Fruit fly (Drosophila melanogaster): ENCODE results near the gene kuz.

kuz gene

dm6 chr2L:13548786-13549780 lies 856 bp upstream of the kuz start, which contains the start of gene B4 (continued):
- peak; percentile 42 for TF ChIP-seq Dad (GFP tag; optimal IDR thresholded peaks at IDR 0.05)
- TF ChIP-seq tup (GFP tag; optimal IDR thresholded peaks at IDR 0.05) = peak; percentile 51
- TF ChIP-seq lbe (GFP tag; optimal IDR thresholded peaks at IDR 0.05) = peak; percentile 45
- no peak for TF ChIP-seq CG2712 (tag; optimal IDR thresholded peaks at IDR 0.05)
- no peak for TF ChIP-seq GATAe (GFP tag; conservative IDR thresholded peaks at IDR 0.05)
- TF ChIP-seq lilli (GFP tag; optimal IDR thresholded peaks at IDR 0.05) = peak; percentile 6
- peak; percentile 91 for TF ChIP-seq CG14710 (tag; optimal IDR thresholded peaks at IDR 0.05)
- peak; percentile 44 for TF ChIP-seq repo (GFP tag; optimal IDR thresholded peaks at IDR 0.05)
- TF ChIP-seq zfh2 (GFP tag; optimal IDR thresholded peaks at IDR 0.05) = peak; percentile 1
- TF ChIP-seq CG10654 (GFP tag; optimal IDR thresholded peaks at IDR 0.05) = no peak
- TF ChIP-seq jing (GFP tag; optimal IDR thresholded peaks at IDR 0.05) = no peak
- TF ChIP-seq CG32767 (GFP tag; IDR thresholded peaks at IDR 0.05) = no peak; the same call in 1 of the 2 replicates
- peak; percentile 72; the same call in 2 of the 3 replicates for TF ChIP-seq CG2199 (GFP tag; IDR thresholded peaks at IDR 0.05)
- TF ChIP-seq HLH3B (GFP tag; IDR thresholded peaks at IDR 0.05) = peak; percentile 41; the same call in 1 of the 2 replicates
- TF ChIP-seq gcm2 (GFP tag; optimal IDR thresholded peaks at IDR 0.05) = peak; percentile 30
- TF ChIP-seq fru (optimal IDR thresholded peaks at IDR 0.05) = no peak
- peak; percentile 59; the same call in 1 of the 2 replicates for TF ChIP-seq Rfx (GFP tag; IDR thresholded peaks at IDR 0.05)
- TF ChIP-seq Optix (GFP tag; IDR thresholded peaks at IDR 0.05) = no peak
- no peak for TF ChIP-seq CG16815 (GFP tag; optimal IDR thresholded peaks at IDR 0.05)
- TF ChIP-seq insv (GFP tag; optimal IDR thresholded peaks at IDR 0.05) = no peak
- peak; percentile 17 for TF ChIP-seq BEAF-32 (GFP tag; optimal IDR thresholded peaks at IDR 0.05)
- peak; percentile 81 for TF ChIP-seq CG7987 (GFP tag; optimal IDR thresholded peaks at IDR 0.05)
- peak; percentile 40; the same call in 1 of the 2 replicates for TF ChIP-seq Nf-YA (GFP tag; IDR thresholded peaks at IDR 0.05)
- no peak for TF ChIP-seq ap (GFP tag; IDR thresholded peaks at IDR 0.05)
- TF ChIP-seq ken (GFP tag; IDR thresholded peaks at IDR 0.05) = peak; percentile 22; the same call in 1 of the 3 replicates
- TF ChIP-seq CG33213 (GFP tag; optimal IDR thresholded peaks at IDR 0.05) = peak; percentile 10
- no peak for TF ChIP-seq hth (optimal IDR thresholded peaks at IDR 0.05)
- no peak for TF ChIP-seq CG13123 (GFP tag; optimal IDR thresholded peaks at IDR 0.05)
- no peak for TF ChIP-seq CG18764 (GFP tag; optimal IDR thresholded peaks at IDR 0.05)
- peak; percentile 59 for TF ChIP-seq CG1603 (tag; optimal IDR thresholded peaks at IDR 0.05)
- TF ChIP-seq Abd-B (GFP tag; optimal IDR thresholded peaks at IDR 0.05) = no peak
- peak; percentile 61 for TF ChIP-seq ftz-f1 (GFP tag; optimal IDR thresholded peaks at IDR 0.05)
- no peak for TF ChIP-seq tio (GFP tag; optimal IDR thresholded peaks at IDR 0.05)
- peak; percentile 7 for TF ChIP-seq btn (GFP tag; optimal IDR thresholded peaks at IDR 0.05)
- TF ChIP-seq Asciz (GFP tag; optimal IDR thresholded peaks at IDR 0.05) = peak; percentile 73
- TF ChIP-seq CG13894 (tag; optimal IDR thresholded peaks at IDR 0.05) = peak; percentile 67
- no peak for TF ChIP-seq CG18011 (GFP tag; optimal IDR thresholded peaks at IDR 0.05)
- peak; percentile 19 for TF ChIP-seq CG17568 (GFP tag; optimal IDR thresholded peaks at IDR 0.05)
- TF ChIP-seq Mrtf (GFP tag; IDR thresholded peaks at IDR 0.05) = no peak
- peak; percentile 48 for TF ChIP-seq nerfin-1 (tag; optimal IDR thresholded peaks at IDR 0.05)
- peak; percentile 23 for TF ChIP-seq CG12659 (GFP tag; optimal IDR thresholded peaks at IDR 0.05)
- TF ChIP-seq CG17802 (tag; optimal IDR thresholded peaks at IDR 0.05) = no peak
- TF ChIP-seq fd3F (GFP tag; optimal IDR thresholded peaks at IDR 0.05) = no peak
- TF ChIP-seq CG33557 (GFP tag; optimal IDR thresholded peaks at IDR 0.05) = no peak
- TF ChIP-seq croc (GFP tag; conservative IDR thresholded peaks at IDR 0.05) = no peak
- TF ChIP-seq CG17359 (tag; optimal IDR thresholded peaks at IDR 0.05) = peak; percentile 40
- TF ChIP-seq CG17829 (tag; optimal IDR thresholded peaks at IDR 0.05) = no peak
- no peak for TF ChIP-seq zen2 (GFP tag; IDR thresholded peaks at IDR 0.05; ENCODE audit: partially characterized antibody)
